Fruit fly (Drosophila melanogaster) whole organism, wandering third instar larva: ENCODE results near the gene Gagr.

ENCODE experiments used
- Rel ChIP-seq, 2 experiments: fragments of 200-800 bp; sonication (Bioruptor generic) in 1 of 2; optimal IDR thresholded peaks; 2 replicates in 1 of 2; 3 replicates in 1 of 2; lab custom pipeline; 2016 to 2019; ENCODE audit warnings: mild to moderate bottlenecking in 2 of 2, missing biosample characterization in 2 of 2, missing genetic modification characterization in 2 of 2, moderate library complexity in 1 of 2
- br ChIP-seq: fragments of 200-800 bp; sonication (Bioruptor generic); optimal IDR thresholded peaks from 2 replicates; lab custom pipeline; 2016; ENCODE audit warnings: missing biosample characterization, missing genetic modification characterization

DNA sequence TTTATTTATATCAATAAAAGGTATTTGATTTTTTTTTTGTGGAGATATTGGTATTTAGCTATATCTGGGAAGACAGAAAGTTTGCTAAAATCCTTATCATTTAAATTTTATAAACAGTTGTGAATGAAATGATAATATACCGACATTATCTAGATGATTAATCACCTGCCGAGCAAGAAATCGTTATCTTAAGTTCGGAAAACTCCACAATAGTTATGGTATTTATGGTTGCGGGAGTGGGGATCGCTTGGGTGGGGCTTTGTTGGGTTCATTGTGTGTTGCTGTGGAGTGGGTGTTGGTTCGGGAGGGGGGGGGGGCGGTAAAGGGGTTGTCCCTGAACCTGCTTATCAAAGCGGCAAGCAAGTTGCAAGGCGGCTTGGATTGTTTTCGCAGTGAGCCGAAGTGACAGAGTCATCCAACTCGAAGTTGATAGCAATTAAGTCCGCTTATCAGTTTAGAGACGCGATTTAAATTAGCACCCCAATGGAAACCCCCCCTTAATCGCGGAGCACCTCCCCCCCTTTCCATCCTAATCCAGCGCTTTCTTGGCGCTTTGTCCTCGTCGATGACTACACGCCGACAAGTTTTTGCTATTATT is 2.1 kb upstream of the Gagr start:
- TF ChIP-seq br (GFP tag; lab: Kevin White, UChicago) (no peak), Rel (GFP tag; optimal IDR thresholded peaks at IDR 0.05; lab: Kevin White, UChicago) (no peak), Rel (tag; optimal IDR thresholded peaks at IDR 0.05; lab: Kevin White, UChicago) (peak; percentile 87)
